Worm (Caenorhabditis elegans) whole organism, young adult: ENCODE results near the gene hum-2.
"Not testable (repeated sequence)": the region's sequence is repeated elsewhere in the genome, so short reads cannot be mapped to it uniquely, and the experiment has no call there.

ENCODE experiments used
- B0019.2 ChIP-seq: fragments of 200-800 bp; sonication (Bioruptor generic); conservative IDR thresholded peaks from 2 replicates; pipeline ENCODE4 v1.3.6; 2022; ENCODE audit warnings: missing genetic modification reagents, missing genetic modification characterization, missing compliant biosample characterization
- B0035.1 ChIP-seq: sonication (generic microtip); optimal IDR thresholded peaks from 2 replicates; lab custom pipeline; 2016; ENCODE audit warnings: missing genetic modification characterization, mild to moderate bottlenecking, missing compliant biosample characterization, missing genotype, missing genetic modification reagents
- C06A6.2 ChIP-seq: fragments of 200-800 bp; sonication (Bioruptor generic); conservative IDR thresholded peaks from 2 replicates; pipeline ENCODE4 v1.3.6; 2022; ENCODE audit warnings: missing genetic modification characterization, missing compliant biosample characterization
- F10E7.11 ChIP-seq: sonication (generic microtip); optimal IDR thresholded peaks from 2 replicates; lab custom pipeline; 2017; ENCODE audit warnings: mild to moderate bottlenecking, missing genetic modification characterization, moderate library complexity, missing compliant biosample characterization
- F33H1.4 ChIP-seq: fragments of 200-800 bp; sonication (Bioruptor generic); IDR thresholded peaks from 2 replicates; pipeline ENCODE4 v1.3.6; 2022; ENCODE audit warnings: missing genetic modification reagents, missing genetic modification characterization, missing compliant biosample characterization
- F52B5.7 ChIP-seq: sonication (generic microtip); optimal IDR thresholded peaks from 2 replicates; lab custom pipeline; 2016; ENCODE audit warnings: mild to moderate bottlenecking, missing genetic modification characterization, missing compliant biosample characterization
- T26A5.8 ChIP-seq: sonication (generic microtip); optimal IDR thresholded peaks from 2 replicates; lab custom pipeline; 2016; ENCODE audit warnings: missing genetic modification characterization, missing compliant biosample characterization
- Y53G8AR.9 ChIP-seq: fragments of 200-800 bp; sonication (Bioruptor generic); conservative IDR thresholded peaks from 2 replicates; pipeline ENCODE4 v1.3.6; 2022; ENCODE audit warnings: missing genetic modification reagents, missing genetic modification characterization, missing compliant biosample characterization
- Y79H2A.3 ChIP-seq: fragments of 200-800 bp; sonication (Bioruptor generic); conservative IDR thresholded peaks from 2 replicates; pipeline ENCODE4 v1.3.6; 2022; ENCODE audit warnings: missing genetic modification reagents, missing genetic modification characterization, missing compliant biosample characterization
- Y95B8A.8 ChIP-seq: fragments of 200-800 bp; sonication (Bioruptor generic); IDR thresholded peaks from 2 replicates; pipeline ENCODE4 v1.3.6; 2022; ENCODE audit warnings: missing genetic modification reagents, missing genetic modification characterization, missing compliant biosample characterization
- ama-1 ChIP-seq, 3 experiments: fragments of 150-350 bp in 1 of 3; sonication (generic microtip) in 2 of 3; optimal IDR thresholded peaks; 2 replicates each; lab custom pipeline; 2014 to 2018; ENCODE audit warnings: missing biosample characterization in 2 of 3, missing genetic modification characterization in 2 of 3, missing genetic modification reagents in 2 of 3
- bed-2 ChIP-seq: fragments of 200-800 bp; sonication (Bioruptor generic); IDR thresholded peaks from 2 replicates; pipeline ENCODE4 v1.3.6; 2022; ENCODE audit warnings: missing genetic modification reagents, missing genetic modification characterization, missing compliant biosample characterization
- ccch-3 ChIP-seq: fragments of 200-800 bp; sonication (Bioruptor generic); optimal IDR thresholded peaks from 2 replicates; lab custom pipeline; 2018; ENCODE audit warnings: mild to moderate bottlenecking, missing genetic modification characterization, missing compliant biosample characterization
- cebp-1 ChIP-seq, 2 experiments: fragments of 200-800 bp in 1 of 2; sonication (Bioruptor generic) in 1 of 2; sonication (generic microtip) in 1 of 2; IDR thresholded peaks in 1 of 2; optimal IDR thresholded peaks in 1 of 2; 2 replicates each; pipeline versions ENCODE4 v1.3.6 to Lab custom; 2017 to 2022; ENCODE audit warnings: missing compliant biosample characterization in 2 of 2, missing genetic modification characterization in 2 of 2, mild to moderate bottlenecking in 1 of 2, missing genetic modification reagents in 1 of 2, moderate library complexity in 1 of 2
- ceh-100 ChIP-seq: fragments of 200-800 bp; sonication (Bioruptor generic); IDR thresholded peaks from 2 replicates; pipeline ENCODE4 v1.3.6; 2022; ENCODE audit warnings: missing genetic modification reagents, missing genetic modification characterization, missing compliant biosample characterization
- dox-1 ChIP-seq: fragments of 200-800 bp; sonication (Bioruptor generic); IDR thresholded peaks from 2 replicates; pipeline ENCODE4 v1.3.6; 2022; ENCODE audit warnings: missing genetic modification reagents, missing genetic modification characterization, missing compliant biosample characterization
- dpl-1 ChIP-seq: fragments of 150-350 bp; optimal IDR thresholded peaks from 2 replicates; lab custom pipeline; 2014; ENCODE audit warnings: missing biosample characterization, missing genetic modification reagents, missing genetic modification characterization
- fkh-3 ChIP-seq: sonication (generic microtip); optimal IDR thresholded peaks from 2 replicates; lab custom pipeline; 2016; ENCODE audit warnings: mild to moderate bottlenecking, missing genetic modification characterization, missing compliant biosample characterization
- him-1 ChIP-seq: sonication (generic microtip); optimal IDR thresholded peaks from 2 replicates; lab custom pipeline; 2016; ENCODE audit warnings: missing genotype, missing genetic modification reagents, missing genetic modification characterization, missing compliant biosample characterization
- hmg-1.2 ChIP-seq: fragments of 200-800 bp; sonication (Bioruptor generic); IDR thresholded peaks from 2 replicates; pipeline ENCODE4 v1.3.6; 2022; ENCODE audit warnings: missing genetic modification reagents, missing genetic modification characterization, missing compliant biosample characterization
- hsf-1 ChIP-seq: fragments of 200-800 bp; sonication (Bioruptor generic); IDR thresholded peaks from 2 replicates; pipeline ENCODE4 v1.3.6; 2022; ENCODE audit warnings: missing genetic modification reagents, missing genetic modification characterization, missing compliant biosample characterization
- lag-1 ChIP-seq: fragments of 200-800 bp; sonication (Bioruptor generic); IDR thresholded peaks from 2 replicates; pipeline ENCODE4 v1.3.6; 2022; ENCODE audit warnings: missing genetic modification reagents, missing genetic modification characterization, missing compliant biosample characterization
- lin-26 ChIP-seq: fragments of 200-800 bp; sonication (Bioruptor generic); IDR thresholded peaks from 2 replicates; pipeline ENCODE4 v1.3.6; 2022; ENCODE audit warnings: missing genetic modification reagents, missing genetic modification characterization, missing compliant biosample characterization
- lsl-1 ChIP-seq: fragments of 200-800 bp; sonication (Bioruptor generic); optimal IDR thresholded peaks from 2 replicates; lab custom pipeline; 2018; ENCODE audit warnings: mild to moderate bottlenecking, missing genetic modification characterization, moderate library complexity, missing compliant biosample characterization
- madf-6 ChIP-seq: fragments of 200-800 bp; sonication (Bioruptor generic); IDR thresholded peaks from 2 replicates; pipeline ENCODE4 v1.3.6; 2022; ENCODE audit warnings: missing genetic modification reagents, missing genetic modification characterization, missing compliant biosample characterization
- madf-8 ChIP-seq: fragments of 200-800 bp; sonication (Bioruptor generic); conservative IDR thresholded peaks from 2 replicates; pipeline ENCODE4 v1.3.6; 2022; ENCODE audit warnings: missing genetic modification reagents, missing genetic modification characterization, missing compliant biosample characterization
- nhr-179 ChIP-seq: sonication (generic microtip); optimal IDR thresholded peaks from 2 replicates; lab custom pipeline; 2016; ENCODE audit warnings: mild to moderate bottlenecking, missing genetic modification characterization, missing compliant biosample characterization
- nhr-27 ChIP-seq: fragments of 200-800 bp; sonication (Bioruptor generic); optimal IDR thresholded peaks from 2 replicates; lab custom pipeline; 2018; ENCODE audit warnings: mild to moderate bottlenecking, missing genetic modification characterization, moderate library complexity, missing compliant biosample characterization
- nhr-90 ChIP-seq: sonication (generic microtip); optimal IDR thresholded peaks from 2 replicates; lab custom pipeline; 2016; ENCODE audit warnings: missing genotype, mild to moderate bottlenecking, missing genetic modification characterization, missing compliant biosample characterization
- rcor-1 ChIP-seq: fragments of 200-800 bp; sonication (Bioruptor generic); IDR thresholded peaks from 2 replicates; pipeline ENCODE4 v1.3.6; 2022; ENCODE audit warnings: missing genetic modification reagents, missing genetic modification characterization, missing compliant biosample characterization
- rec-8 ChIP-seq, 2 experiments: sonication (generic microtip); optimal IDR thresholded peaks; 2 replicates each; lab custom pipeline; 2016; ENCODE audit warnings: mild to moderate bottlenecking in 2 of 2, missing genetic modification characterization in 2 of 2, missing genetic modification reagents in 2 of 2, missing genotype in 2 of 2, missing biosample characterization in 1 of 2, missing compliant biosample characterization in 1 of 2, moderate library complexity in 1 of 2
- rpc-1 ChIP-seq, 2 experiments: fragments of 150-350 bp in 1 of 2; sonication (generic microtip) in 1 of 2; optimal IDR thresholded peaks; 2 replicates each; lab custom pipeline; 2014 to 2018; ENCODE audit warnings: missing biosample characterization in 1 of 2, missing genetic modification characterization in 1 of 2, missing genetic modification reagents in 1 of 2, missing genotype in 1 of 2
- snpc-3.4 ChIP-seq: sonication (generic microtip); optimal IDR thresholded peaks from 2 replicates; lab custom pipeline; 2017; ENCODE audit warnings: missing genetic modification characterization, mild to moderate bottlenecking, missing compliant biosample characterization, antibody characterized with exemption, moderate library complexity, missing genotype, missing genetic modification reagents
- snpc-4 ChIP-seq, 5 experiments: fragments of 150-350 bp in 1 of 5; sonication (generic microtip) in 4 of 5; optimal IDR thresholded peaks; 2 replicates each; lab custom pipeline; 2014 to 2018; ENCODE audit warnings: missing genetic modification characterization in 5 of 5, missing biosample characterization in 3 of 5, antibody characterized with exemption in 2 of 5, mild to moderate bottlenecking in 2 of 5, missing compliant biosample characterization in 2 of 5, missing genotype in 2 of 5, moderate library complexity in 2 of 5, missing genetic modification reagents in 1 of 5
- unc-130 ChIP-seq: sonication (generic microtip); optimal IDR thresholded peaks from 2 replicates; lab custom pipeline; 2016; ENCODE audit warnings: missing genetic modification reagents, missing genetic modification characterization, missing compliant biosample characterization
- xnd-1 ChIP-seq: sonication (generic microtip); optimal IDR thresholded peaks from 2 replicates; lab custom pipeline; 2016; ENCODE audit warnings: missing genotype, missing genetic modification reagents, missing genetic modification characterization, missing compliant biosample characterization
- zfh-2 ChIP-seq: fragments of 200-800 bp; sonication (Bioruptor generic); conservative IDR thresholded peaks from 2 replicates; pipeline ENCODE4 v1.3.6; 2022; ENCODE audit warnings: missing genetic modification reagents, missing genetic modification characterization, missing compliant biosample characterization
- ztf-18 ChIP-seq: sonication (generic microtip); optimal IDR thresholded peaks from 2 replicates; lab custom pipeline; 2016; ENCODE audit warnings: missing genotype, mild to moderate bottlenecking, missing genetic modification characterization, missing compliant biosample characterization
- ztf-25 ChIP-seq: fragments of 200-800 bp; sonication (Bioruptor generic); IDR thresholded peaks from 2 replicates; pipeline ENCODE4 v1.3.6; 2022; ENCODE audit warnings: missing genetic modification reagents, missing genetic modification characterization, missing compliant biosample characterization
- ztf-28 ChIP-seq: fragments of 200-800 bp; sonication (Bioruptor generic); IDR thresholded peaks from 2 replicates; pipeline ENCODE4 v1.3.6; 2022; ENCODE audit warnings: missing genetic modification reagents, missing genetic modification characterization, missing compliant biosample characterization

The hum-2 gene

ce11 chrV:9379808-9380207 is 6.2 kb upstream of the hum-2 start, which contains the start of gene E02C12.11:
TSS of gene E02C12.11 (minus strand) at chrV:9379908.
- not testable (repeated sequence) for TF ChIP-seq F10E7.11 (tag; lab: Kevin White, UChicago); madf-6 (GFP tag; lab: Robert Waterston, UW); dpl-1 (GFP tag; lab: Kevin White, UChicago)

- TF ChIP-seq nhr-27 (tag; lab: Kevin White, UChicago) = no peak
- peak; percentile 65; the same call in 1 of the 2 replicates for TF ChIP-seq cebp-1 (GFP tag; IDR thresholded peaks at IDR 0.05; lab: Robert Waterston, UW)
- TF ChIP-seq cebp-1 (tag; optimal IDR thresholded peaks at IDR 0.05; lab: Kevin White, UChicago) = peak; percentile 92
These were observed 4.1 kb upstream of the hum-2 start, which contains the start of gene E02C12.12 for ce11 chrV:9381846-9382363. TSS of gene E02C12.12 (minus strand) at chrV:9382313.

ce11 chrV:9382538-9383328 is 3.2 kb upstream of the hum-2 start:
- TF ChIP-seq lag-1 (GFP tag; lab: Robert Waterston, UW) = no peak
- TF ChIP-seq unc-130 (GFP tag; lab: Kevin White, UChicago) = peak; percentile 88
- peak; percentile 67; the same call in 1 of the 2 replicates for TF ChIP-seq hmg-1.2
- no peak for TF ChIP-seq ccch-3 (GFP tag; lab: Kevin White, UChicago)
- TF ChIP-seq nhr-90 (tag; lab: Kevin White, UChicago) = no peak
- TF ChIP-seq snpc-3.4 = peak; percentile 94
- TF ChIP-seq F33H1.4 (GFP tag; lab: Robert Waterston, UW) = peak; percentile 82
- TF ChIP-seq lsl-1 = peak; percentile 89
- peak; percentile 99 for TF ChIP-seq xnd-1 (tag; lab: Kevin White, UChicago)
- peak; percentile 64 for TF ChIP-seq him-1 (tag; lab: Kevin White, UChicago)
- peak; percentile 89 for TF ChIP-seq hsf-1 (GFP tag; lab: Robert Waterston, UW)
- TF ChIP-seq madf-8 (GFP tag; lab: Robert Waterston, UW) = peak; percentile 100
- peak; percentile 97 for TF ChIP-seq ztf-18 (tag; lab: Kevin White, UChicago)
- TF ChIP-seq bed-2 (GFP tag; lab: Robert Waterston, UW) = no peak
- 0 out of 2 replicates have a peak, but pooled peaks have one; percentile 55 for TF ChIP-seq Y79H2A.3 (GFP tag; lab: Robert Waterston, UW)
- no peak for TF ChIP-seq C06A6.2 (GFP tag; lab: Robert Waterston, UW)
- peak; percentile 85 for TF ChIP-seq Y53G8AR.9 (GFP tag; lab: Robert Waterston, UW)
- peak; percentile 91; the same call in 1 of the 2 replicates for TF ChIP-seq Y95B8A.8 (GFP tag; lab: Robert Waterston, UW)
- TF ChIP-seq F52B5.7 (tag; lab: Kevin White, UChicago) = no peak
- no peak for TF ChIP-seq fkh-3
- TF ChIP-seq rpc-1 (optimal IDR thresholded peaks at IDR 0.05; lab: Kevin White, UChicago) = no peak
- peak; percentile 5 for TF ChIP-seq rpc-1 (tag; optimal IDR thresholded peaks at IDR 0.05; lab: Kevin White, UChicago)
- peak; percentile 94 for TF ChIP-seq dox-1 (GFP tag; lab: Robert Waterston, UW)
- TF ChIP-seq zfh-2 (GFP tag; lab: Robert Waterston, UW) = no peak
- no peak for TF ChIP-seq T26A5.8 (tag; lab: Kevin White, UChicago)
- no peak for TF ChIP-seq ama-1 (optimal IDR thresholded peaks at IDR 0.05; lab: Kevin White, UChicago)
- no peak for TF ChIP-seq ama-1 (GFP tag; optimal IDR thresholded peaks at IDR 0.05; lab: Kevin White, UChicago)
- TF ChIP-seq ztf-25 (GFP tag; lab: Robert Waterston, UW) = no peak
- TF ChIP-seq lin-26 = no peak
- TF ChIP-seq ztf-28 = 0 out of 2 replicates have a peak, but pooled peaks have one; percentile 80
- peak; percentile 90 for TF ChIP-seq rcor-1 (GFP tag; lab: Robert Waterston, UW)
- TF ChIP-seq ceh-100 (GFP tag; lab: Robert Waterston, UW) = no peak; the same call in 1 of the 2 replicates
- peak; percentile 83 for TF ChIP-seq B0019.2 (GFP tag; lab: Robert Waterston, UW)
- no peak for TF ChIP-seq rec-8 (tag; optimal IDR thresholded peaks at IDR 0.05; lab: Kevin White, UChicago)
- no peak for TF ChIP-seq B0035.1 (tag; lab: Kevin White, UChicago)
- no peak for TF ChIP-seq nhr-179
- peak; percentile 29 for TF ChIP-seq snpc-4 (GFP tag; optimal IDR thresholded peaks at IDR 0.05; lab: Kevin White, UChicago)
- peak in 2 of 4 experiments; percentile 50 to 60 for TF ChIP-seq snpc-4 (tag; optimal IDR thresholded peaks at IDR 0.05; lab: Kevin White, UChicago)
